Worm (Caenorhabditis elegans): ENCODE results near the gene Y51A2B.16.

Y51A2B.16 gene

DNA sequence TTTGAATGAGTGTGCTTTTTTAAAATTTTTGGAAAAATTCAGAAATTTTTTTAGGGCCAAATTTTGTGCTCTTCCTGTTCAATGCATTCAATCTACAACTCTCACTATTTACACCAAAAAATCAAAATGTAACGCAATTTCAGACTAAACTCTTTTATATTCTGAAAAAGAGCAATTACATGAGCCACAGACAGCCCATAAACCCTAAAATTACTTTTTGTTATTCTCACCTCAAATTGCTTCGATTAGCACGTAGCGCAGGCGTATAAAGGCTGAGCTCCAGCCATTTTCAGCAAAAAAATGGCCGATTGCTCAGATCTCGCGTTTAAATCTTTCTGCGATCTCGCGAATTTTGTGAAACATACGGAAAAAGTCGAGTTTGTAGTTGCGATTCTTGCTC is 33.7 kb upstream of the Y51A2B.16 start, which contains the start of gene srw-82:
Gene srw-82 (plus strand): TSS at position 301 of the 400 bp plus-strand sequence.
- TF ChIP-seq zip-11 (GFP tag; IDR thresholded peaks at IDR 0.05): no peak
- peak; percentile 89 for TF ChIP-seq aha-1 (tag)

DNA sequence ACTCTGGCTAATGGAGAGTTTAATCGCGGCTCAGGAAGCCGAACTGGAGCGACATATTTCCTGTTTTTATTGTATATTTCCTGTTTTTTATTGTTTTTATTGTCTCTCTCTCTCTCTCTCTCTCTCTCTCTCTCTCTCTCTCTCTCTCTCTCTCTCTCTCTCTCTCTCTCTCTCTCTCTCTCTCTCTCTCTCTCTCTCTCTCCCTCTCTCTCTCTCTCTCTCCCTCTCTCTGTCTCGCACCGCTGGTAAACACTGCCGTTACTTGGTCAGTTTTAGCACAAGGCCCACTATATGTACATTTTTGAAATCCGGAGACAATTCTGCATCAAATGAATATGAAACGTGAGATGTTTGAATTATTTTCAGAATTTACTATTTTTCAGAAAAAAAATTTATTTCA is 33.1 kb upstream of the Y51A2B.16 start:
- no peak for TF ChIP-seq tag-97 (GFP tag; IDR thresholded peaks at IDR 0.05)
- TF ChIP-seq set-16 (GFP tag; IDR thresholded peaks at IDR 0.05): peak; percentile 88
- no peak for TF ChIP-seq daf-12 (tag; optimal IDR thresholded peaks at IDR 0.05)

DNA sequence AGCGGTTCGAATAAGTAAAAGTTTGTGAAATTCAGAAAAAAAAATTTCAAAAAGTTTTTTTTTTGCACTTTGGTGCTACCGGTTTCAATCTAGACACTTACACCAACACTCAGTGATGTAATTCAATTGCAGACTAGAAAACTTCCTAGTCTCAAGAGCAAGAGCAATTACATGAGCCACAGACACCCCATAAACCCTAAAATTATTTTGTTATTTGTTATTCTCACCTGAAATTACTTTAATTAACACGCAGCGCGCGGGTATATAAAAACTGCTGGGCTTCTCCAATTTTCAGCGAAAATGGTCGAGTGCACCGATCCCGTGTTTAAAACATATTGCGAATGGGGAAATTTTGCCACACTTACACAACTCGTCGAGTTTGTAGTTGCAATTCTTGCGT is 28.6 kb upstream of the Y51A2B.16 start, which contains the start of gene srw-83:
Gene srw-83 (plus strand): TSS at position 301 of the 400 bp plus-strand sequence.
- TF ChIP-seq dmd-9 (GFP tag; IDR thresholded peaks at IDR 0.05) (no peak), F37D6.2 (tag; optimal IDR thresholded peaks at IDR 0.05) (no peak), nhr-6 (tag; optimal IDR thresholded peaks at IDR 0.05) (no peak), ama-1 (optimal IDR thresholded peaks at IDR 0.05) (no peak), madf-5 (GFP tag; IDR thresholded peaks at IDR 0.05) (no peak), mes-2 (tag; optimal IDR thresholded peaks at IDR 0.05; ENCODE audit: poor library complexity, severe bottlenecking) (no peak), tag-97 (GFP tag; IDR thresholded peaks at IDR 0.05) (no peak), jun-1 (tag; optimal IDR thresholded peaks at IDR 0.05) (no peak), ztf-7 (tag; optimal IDR thresholded peaks at IDR 0.05) (no peak), madf-9 (GFP tag; conservative IDR thresholded peaks at IDR 0.05) (no peak), unc-130 (GFP tag; optimal IDR thresholded peaks at IDR 0.05) (no peak), pha-4 (GFP tag; IDR thresholded peaks at IDR 0.05) (no peak), pha-4 (tag; optimal IDR thresholded peaks at IDR 0.05) (no peak), skn-1 (tag; optimal IDR thresholded peaks at IDR 0.05) (no peak), Y5F2A.4 (GFP tag; optimal IDR thresholded peaks at IDR 0.05) (no peak), mdt-29 (GFP tag; IDR thresholded peaks at IDR 0.05) (no peak), ceh-82 (tag; optimal IDR thresholded peaks at IDR 0.05) (no peak), saeg-2 (GFP tag; IDR thresholded peaks at IDR 0.05) (no peak)

DNA sequence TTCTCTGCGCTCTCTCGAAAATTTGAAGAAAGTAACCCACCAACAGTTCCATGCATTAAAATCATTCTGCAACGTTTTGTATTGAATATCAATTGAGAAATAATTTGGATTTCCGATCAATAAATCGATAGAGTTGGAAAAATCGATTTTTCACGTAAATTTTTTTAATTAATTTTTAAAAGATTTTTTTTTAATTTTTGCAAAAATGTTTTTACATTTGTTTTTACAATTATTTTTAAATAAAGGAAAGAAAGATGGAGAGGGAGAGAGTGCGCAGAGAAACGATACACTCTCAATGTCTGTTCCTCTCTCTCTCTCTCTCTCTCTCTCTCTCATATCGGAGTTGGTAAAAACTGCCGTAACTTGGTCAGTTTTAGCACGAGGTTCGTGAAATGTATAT is 27.8 kb upstream of the Y51A2B.16 start, which contains the start of gene ZK262.19:
Gene ZK262.19 (minus strand): TSS at position 101 of the 400 bp plus-strand sequence.
- TF ChIP-seq lin-39 (tag; optimal IDR thresholded peaks at IDR 0.05) (no peak), ceh-28 (tag; optimal IDR thresholded peaks at IDR 0.05) (peak; percentile 10)

DNA sequence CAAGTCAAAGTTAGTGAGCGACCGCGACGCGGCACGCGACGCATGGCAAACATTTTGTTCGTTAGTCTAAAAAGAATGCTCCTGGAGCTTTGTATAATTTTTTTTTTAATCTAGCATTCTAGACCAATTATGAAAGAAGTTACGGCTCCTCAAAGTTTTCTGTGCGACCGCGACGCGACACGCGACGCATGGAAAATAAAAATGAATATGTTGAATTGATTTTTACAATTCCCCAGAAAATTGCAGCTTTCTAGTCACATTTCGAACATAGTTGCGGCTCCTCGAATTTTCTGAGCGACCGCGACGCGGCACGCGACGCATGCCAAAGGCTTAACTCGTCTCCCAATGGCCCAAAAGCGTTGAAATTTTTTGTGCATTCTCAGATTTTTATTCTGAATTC is 26.8 kb upstream of the Y51A2B.16 start, which contains the start of gene ZK262.4:
Gene ZK262.4 (minus strand): TSS at position 101 of the 400 bp plus-strand sequence.
- no peak for TF ChIP-seq F26F4.8 (GFP tag; conservative IDR thresholded peaks at IDR 0.05)
- no peak for TF ChIP-seq lin-39 (tag; optimal IDR thresholded peaks at IDR 0.05)
- no peak for TF ChIP-seq madf-5 (GFP tag; IDR thresholded peaks at IDR 0.05)
- TF ChIP-seq nhr-77 (tag; optimal IDR thresholded peaks at IDR 0.05): no peak
- TF ChIP-seq nhr-237 (tag; optimal IDR thresholded peaks at IDR 0.05): no peak
- no peak for TF ChIP-seq nhr-25 (tag; optimal IDR thresholded peaks at IDR 0.05; ENCODE audit: borderline replicate concordance, insufficient read depth)
- no peak for TF ChIP-seq ceh-28 (tag; optimal IDR thresholded peaks at IDR 0.05)
- TF ChIP-seq hlh-11 (tag; optimal IDR thresholded peaks at IDR 0.05): no peak

DNA sequence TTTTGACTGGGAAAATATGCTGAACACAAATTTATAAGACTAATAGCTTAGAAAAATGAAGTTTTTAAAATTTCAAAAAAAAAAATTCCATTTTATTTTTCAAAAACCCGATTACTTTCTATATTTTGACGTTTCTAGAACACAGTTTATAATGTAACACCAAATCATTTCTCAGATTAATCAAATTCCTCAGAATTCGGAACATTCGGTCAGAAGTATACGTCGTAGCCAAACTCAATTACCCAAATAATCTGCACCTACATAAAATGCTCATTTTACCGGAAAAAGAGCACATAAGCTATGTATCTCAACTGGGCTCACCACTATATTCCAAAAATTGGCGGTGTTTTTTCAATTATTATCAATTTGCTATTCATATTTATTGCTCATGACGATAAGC is 23.1 kb upstream of the Y51A2B.16 start, which contains the start of gene srj-26:
Gene srj-26 (plus strand): TSS at position 301 of the 400 bp plus-strand sequence.
- TF ChIP-seq ztf-11 (tag; optimal IDR thresholded peaks at IDR 0.05) (no peak), hlh-11 (tag; optimal IDR thresholded peaks at IDR 0.05) (no peak), aly-2 (tag; optimal IDR thresholded peaks at IDR 0.05) (no peak), spr-3 (GFP tag; optimal IDR thresholded peaks at IDR 0.05) (no peak), nhr-111 (GFP tag; optimal IDR thresholded peaks at IDR 0.05) (no peak), ztf-7 (tag; optimal IDR thresholded peaks at IDR 0.05) (no peak), duxl-1 (tag; optimal IDR thresholded peaks at IDR 0.05; ENCODE audit: poor library complexity) (no peak)
